Worm (Caenorhabditis elegans): ENCODE results near the gene C47A4.1.

DNA sequence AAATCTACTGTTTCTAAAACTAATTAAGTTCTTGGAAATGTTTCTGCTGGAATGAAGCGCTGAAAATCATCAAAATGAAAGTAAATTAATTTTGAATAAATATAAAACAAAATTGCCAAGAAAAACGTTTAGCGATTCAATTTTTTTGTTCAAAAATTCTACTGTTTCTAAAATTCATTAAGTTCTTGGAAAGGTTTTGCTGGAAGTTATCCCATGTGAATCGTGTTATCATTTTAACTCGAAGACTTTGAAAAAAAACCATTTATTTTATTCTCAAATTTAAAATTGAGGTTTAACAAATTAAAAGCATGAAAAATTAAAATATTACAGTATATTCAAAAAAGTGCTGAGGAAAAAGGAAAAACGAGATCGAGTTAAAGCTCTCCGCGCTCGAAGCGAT lies 31.4 kb downstream of the C47A4.1 start:
- TF ChIP-seq ztf-11 (tag; optimal IDR thresholded peaks at IDR 0.05): no peak
- no peak for TF ChIP-seq fkh-2 (tag; optimal IDR thresholded peaks at IDR 0.05)
